Fruit fly (Drosophila melanogaster) whole organism, prepupa: ENCODE data around the gene CG9592.

Source experiments
- CG34406 ChIP-seq: fragments of 200-800 bp; sonication (Bioruptor generic); optimal IDR thresholded peaks from 3 replicates; lab custom pipeline; 2016; ENCODE audit warnings: missing biosample characterization, missing genetic modification characterization
- CG8119 ChIP-seq: fragments of 200-800 bp; sonication (Bioruptor generic); IDR thresholded peaks from 3 replicates; pipeline ENCODE4 v1.3.6; 2022; ENCODE audit warnings: missing biosample characterization, missing genetic modification characterization
- Ets21C ChIP-seq: fragments of 200-800 bp; sonication (Bioruptor generic); optimal IDR thresholded peaks from 3 replicates; lab custom pipeline; 2016; ENCODE audit warnings: missing biosample characterization, missing genetic modification characterization

dm6 chr3L:14552925-14553239, 35.3 kb downstream of the CG9592 start:
- TF ChIP-seq CG34406 (peak; percentile 89), CG8119 (peak; percentile 94), Ets21C (no peak)
